Fruit fly (Drosophila melanogaster): ENCODE measurements around the gene CG32816.

DNA sequence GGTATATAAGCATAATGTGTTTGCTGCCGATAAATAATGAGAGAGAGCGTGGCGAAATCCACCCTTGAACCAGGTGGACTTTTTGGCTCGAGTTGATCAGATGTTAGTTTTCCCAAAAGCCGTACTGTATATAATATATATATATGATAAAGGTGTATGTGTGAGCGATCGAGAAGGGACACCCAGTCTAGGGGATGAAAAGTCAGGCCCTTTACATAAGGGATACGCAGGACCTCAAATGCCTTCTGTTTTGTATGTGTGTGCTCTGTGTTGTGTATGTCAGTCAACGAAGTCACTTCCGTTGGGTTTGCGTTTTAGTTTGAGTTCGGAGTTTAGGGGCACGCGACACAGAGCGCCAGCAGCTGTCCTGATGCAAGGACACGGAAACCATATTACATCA is 10.1 kb downstream of the CG32816 start, which contains the start of gene ase:
- TF ChIP-seq EcR (GFP tag; optimal IDR thresholded peaks at IDR 0.05): no peak
- no peak for TF ChIP-seq usp (GFP tag; optimal IDR thresholded peaks at IDR 0.05)
- TF ChIP-seq psq (optimal IDR thresholded peaks at IDR 0.05): no peak
- TF ChIP-seq CG8478 (optimal IDR thresholded peaks at IDR 0.05): no peak
- no peak for TF ChIP-seq pan (optimal IDR thresholded peaks at IDR 0.05)
